Worm (Caenorhabditis elegans) whole organism, early embryonic: ENCODE data around the gene H38K22.9.

Source experiments
- B0310.2 ChIP-seq: sonication (generic microtip); optimal IDR thresholded peaks from 2 replicates; lab custom pipeline; 2016; ENCODE audit warnings: mild to moderate bottlenecking, missing genetic modification characterization, missing compliant biosample characterization
- F13C5.2 ChIP-seq: sonication (generic microtip); optimal IDR thresholded peaks from 2 replicates; lab custom pipeline; 2017; ENCODE audit warnings: mild to moderate bottlenecking, missing genetic modification characterization, inconsistent platforms, missing compliant biosample characterization
- aly-1 ChIP-seq: sonication (generic microtip); optimal IDR thresholded peaks from 2 replicates; lab custom pipeline; 2016; ENCODE audit warnings: missing genetic modification characterization, missing compliant biosample characterization
- ama-1 ChIP-seq: fragments of 150-350 bp; optimal IDR thresholded peaks from 2 replicates; lab custom pipeline; 2014
- ceh-13 ChIP-seq: fragments of 200-800 bp; sonication (Bioruptor generic); optimal IDR thresholded peaks from 2 replicates; lab custom pipeline; 2018; ENCODE audit warnings: mild to moderate bottlenecking, missing genetic modification characterization, missing compliant biosample characterization
- ceh-36 ChIP-seq: sonication (generic microtip); optimal IDR thresholded peaks from 2 replicates; lab custom pipeline; 2016; ENCODE audit warnings: missing genetic modification characterization, inconsistent platforms, missing compliant biosample characterization
- ets-7 ChIP-seq: sonication (generic microtip); optimal IDR thresholded peaks from 2 replicates; lab custom pipeline; 2016; ENCODE audit warnings: missing genotype, missing genetic modification characterization, missing compliant biosample characterization
- flt-1 ChIP-seq: fragments of 200-800 bp; sonication (Bioruptor generic); IDR thresholded peaks from 2 replicates; pipeline ENCODE4 v1.3.6; 2022; ENCODE audit warnings: missing genetic modification characterization, missing compliant biosample characterization
- hmbx-1 ChIP-seq: sonication (generic microtip); optimal IDR thresholded peaks from 2 replicates; lab custom pipeline; 2016; ENCODE audit warnings: mild to moderate bottlenecking, missing genetic modification characterization, missing compliant biosample characterization
- hmg-4 ChIP-seq: fragments of 200-800 bp; sonication (Bioruptor generic); optimal IDR thresholded peaks from 2 replicates; lab custom pipeline; 2018; ENCODE audit warnings: mild to moderate bottlenecking, missing genetic modification characterization, missing compliant biosample characterization
- hnd-1 ChIP-seq: sonication (generic microtip); optimal IDR thresholded peaks from 2 replicates; lab custom pipeline; 2016; ENCODE audit warnings: missing genetic modification characterization, missing compliant biosample characterization
- pes-1 ChIP-seq: fragments of 200-800 bp; sonication (Bioruptor generic); IDR thresholded peaks from 2 replicates; pipeline ENCODE4 v1.3.6; 2022; ENCODE audit warnings: missing genetic modification reagents, missing genetic modification characterization, missing compliant biosample characterization
- scrt-1 ChIP-seq: fragments of 200-800 bp; sonication (Bioruptor generic); IDR thresholded peaks from 2 replicates; pipeline ENCODE4 v1.3.6; 2022; ENCODE audit warnings: missing genetic modification characterization, missing compliant biosample characterization
- sea-1 ChIP-seq: fragments of 200-800 bp; sonication (Bioruptor generic); conservative IDR thresholded peaks from 2 replicates; pipeline ENCODE4 v1.3.6; 2022; ENCODE audit warnings: missing genetic modification characterization, missing compliant biosample characterization
- tbx-11 ChIP-seq: fragments of 200-800 bp; sonication (Bioruptor generic); IDR thresholded peaks from 2 replicates; pipeline ENCODE4 v1.3.6; 2022; ENCODE audit warnings: missing genetic modification characterization, missing compliant biosample characterization
- tbx-37 ChIP-seq: fragments of 200-800 bp; sonication (Bioruptor generic); conservative IDR thresholded peaks from 2 replicates; pipeline ENCODE4 v1.3.6; 2022; ENCODE audit warnings: missing genetic modification reagents, missing genetic modification characterization, missing compliant biosample characterization
- tra-4 ChIP-seq: sonication (generic microtip); optimal IDR thresholded peaks from 2 replicates; lab custom pipeline; 2017; ENCODE audit warnings: missing genetic modification characterization, missing compliant biosample characterization

The H38K22.9 gene

ce11 chrIII:4300989-4301498 is 22.9 kb upstream of the H38K22.9 start, which contains the start of gene R10E4.11:
TSS of gene R10E4.11 (minus strand) at chrIII:4301039.
- TF ChIP-seq pes-1 (GFP tag; lab: Robert Waterston, UW) (no peak), B0310.2 (tag; lab: Kevin White, UChicago) (no peak), hnd-1 (tag; lab: Kevin White, UChicago) (no peak), tbx-11 (GFP tag; lab: Robert Waterston, UW) (no peak), ceh-13 (GFP tag; lab: Kevin White, UChicago) (no peak), flt-1 (no peak), tra-4 (no peak), scrt-1 (GFP tag; lab: Robert Waterston, UW) (no peak), ceh-36 (tag; lab: Kevin White, UChicago) (no peak), hmg-4 (GFP tag; lab: Kevin White, UChicago) (no peak), tbx-37 (no peak), ets-7 (no peak)

DNA sequence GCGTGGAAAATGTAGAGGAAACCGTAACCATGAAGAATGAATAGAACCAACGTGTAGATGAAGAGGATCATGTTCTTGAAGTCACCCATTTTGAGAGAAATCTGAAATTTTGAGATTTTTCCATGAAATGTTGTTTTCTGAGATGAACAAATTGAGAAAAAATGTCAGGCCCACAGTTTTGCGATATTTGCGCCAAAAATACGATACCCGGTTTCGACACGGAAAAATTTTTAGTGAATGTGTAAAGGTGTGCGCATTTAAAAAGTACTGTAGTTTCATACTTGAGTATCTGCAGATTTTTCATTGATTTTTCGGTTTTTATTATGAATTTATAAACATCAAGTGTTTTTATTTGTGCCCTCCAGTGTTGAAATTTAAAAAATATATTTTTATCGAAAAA is 21.7 kb upstream of the H38K22.9 start, which contains the start of gene R10E4.9:
Gene R10E4.9 (minus strand): TSS at position 101 of the 400 bp plus-strand sequence.
- TF ChIP-seq tra-4 (no peak), sea-1 (GFP tag; lab: Robert Waterston, UW) (no peak), F13C5.2 (tag; lab: Kevin White, UChicago) (no peak), ceh-13 (GFP tag; lab: Kevin White, UChicago) (no peak), B0310.2 (tag; lab: Kevin White, UChicago) (no peak), hmbx-1 (no peak), tbx-11 (GFP tag; lab: Robert Waterston, UW) (no peak), aly-1 (tag; lab: Kevin White, UChicago) (no peak), flt-1 (no peak), hnd-1 (tag; lab: Kevin White, UChicago) (no peak), pes-1 (GFP tag; lab: Robert Waterston, UW) (no peak), ets-7 (no peak), hmg-4 (GFP tag; lab: Kevin White, UChicago) (no peak), scrt-1 (GFP tag; lab: Robert Waterston, UW) (no peak), tbx-37 (no peak)

DNA sequence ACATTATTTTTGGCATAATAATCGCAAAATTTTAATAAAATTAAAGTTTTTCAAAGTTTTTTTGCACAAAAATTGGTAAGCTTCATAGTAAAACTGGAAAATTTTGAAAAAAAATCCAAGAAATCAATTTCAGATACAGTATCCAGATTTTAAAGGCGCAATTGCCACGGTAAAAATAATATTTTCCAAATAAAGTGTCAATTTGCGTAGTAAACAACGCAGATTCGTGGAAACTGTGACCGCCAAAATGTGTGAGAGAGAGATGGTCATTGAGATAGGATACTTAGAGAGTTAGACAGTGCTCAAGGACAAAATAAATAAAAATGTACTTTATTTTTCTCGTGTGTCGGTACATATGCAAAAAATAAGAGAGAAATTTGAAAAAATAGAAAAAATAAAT is 21.2 kb upstream of the H38K22.9 start:
- no peak for TF ChIP-seq aly-1 (tag; lab: Kevin White, UChicago)
- no peak for TF ChIP-seq ceh-13 (GFP tag; lab: Kevin White, UChicago)
- no peak for TF ChIP-seq ceh-36 (tag; lab: Kevin White, UChicago)
- no peak for TF ChIP-seq sea-1 (GFP tag; lab: Robert Waterston, UW)
- no peak for TF ChIP-seq scrt-1 (GFP tag; lab: Robert Waterston, UW)
- TF ChIP-seq hmg-4 (GFP tag; lab: Kevin White, UChicago): no peak
- TF ChIP-seq tbx-37: no peak
- no peak for TF ChIP-seq ets-7
- TF ChIP-seq tbx-11 (GFP tag; lab: Robert Waterston, UW): no peak
- no peak for TF ChIP-seq tra-4
- TF ChIP-seq pes-1 (GFP tag; lab: Robert Waterston, UW): no peak
- TF ChIP-seq flt-1: no peak
- TF ChIP-seq B0310.2 (tag; lab: Kevin White, UChicago): no peak
- TF ChIP-seq hnd-1 (tag; lab: Kevin White, UChicago): no peak
- no peak for TF ChIP-seq hmbx-1
- TF ChIP-seq ama-1 (lab: Kevin White, UChicago): no peak
- TF ChIP-seq F13C5.2 (tag; lab: Kevin White, UChicago): no peak

DNA sequence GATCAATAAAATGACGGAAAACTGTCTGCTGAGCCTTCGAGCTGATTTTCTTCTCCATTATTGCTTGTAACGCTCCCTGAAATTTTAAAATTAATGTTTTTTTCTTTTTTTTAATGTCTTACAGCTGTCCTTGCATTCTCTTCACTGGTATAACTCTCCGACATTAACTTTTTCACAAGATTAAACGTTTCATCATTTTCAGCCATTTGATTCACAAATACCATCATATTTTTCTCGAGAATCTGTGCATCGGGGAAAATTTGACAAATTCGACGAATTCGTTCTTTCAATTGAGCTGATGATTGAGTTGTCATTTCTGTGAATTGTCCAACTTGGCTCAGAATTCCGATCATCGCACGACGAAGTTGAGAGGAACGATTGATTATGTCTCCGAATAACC is 14.7 kb upstream of the H38K22.9 start:
- TF ChIP-seq flt-1: no peak
- TF ChIP-seq tbx-37: no peak
- TF ChIP-seq pes-1 (GFP tag; lab: Robert Waterston, UW): no peak
- TF ChIP-seq hmg-4 (GFP tag; lab: Kevin White, UChicago): no peak

DNA sequence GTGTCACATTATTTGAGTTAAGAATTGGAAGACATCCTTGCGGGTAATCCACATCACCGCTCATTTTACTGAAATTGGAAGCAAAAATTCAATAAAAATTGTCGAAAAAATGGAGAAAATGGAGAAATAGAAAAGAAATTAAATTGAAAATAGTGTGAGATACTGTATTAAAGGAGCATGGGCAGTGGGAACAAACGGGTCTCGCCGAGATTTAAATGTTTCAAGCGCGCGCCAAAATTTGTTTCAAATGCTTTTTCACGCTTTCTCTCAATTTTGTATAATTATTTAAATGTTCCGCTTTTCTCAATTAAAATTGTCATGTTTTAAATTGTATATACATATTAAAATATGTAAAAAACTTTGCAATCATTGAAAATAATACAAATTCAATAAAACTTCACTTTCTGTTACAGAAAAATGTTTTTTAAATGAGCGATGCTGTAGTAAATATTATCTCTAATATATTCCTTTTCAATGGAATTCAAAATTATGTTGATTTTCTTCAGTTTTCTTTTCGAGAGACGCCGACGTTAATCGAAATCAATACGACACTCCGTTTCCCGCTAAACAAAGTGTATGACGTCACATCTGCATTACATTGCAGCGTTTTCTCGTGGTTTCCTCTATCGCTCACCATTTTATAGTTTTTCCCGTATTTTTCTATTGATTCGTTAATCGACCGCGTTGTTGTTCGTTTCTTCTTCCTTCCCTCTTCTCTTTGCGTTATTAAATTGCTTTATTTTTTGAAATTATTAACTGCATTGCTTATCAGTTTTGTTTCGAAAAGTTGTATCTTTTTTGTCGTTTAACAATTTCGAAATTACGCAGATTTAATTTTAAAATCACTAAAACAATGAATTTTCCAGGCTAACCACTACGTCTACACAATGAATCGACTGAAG is 10.6 kb upstream of the H38K22.9 start, which contains the start of the genes evl-14 and dcn-1:
Gene evl-14 (minus strand): TSS at position 68 of the 902 bp plus-strand sequence.
Gene dcn-1 (plus strand): TSS at position 852 of the 902 bp plus-strand sequence.
- TF ChIP-seq flt-1 (no peak), tbx-37 (no peak), tbx-11 (GFP tag; lab: Robert Waterston, UW) (no peak), hnd-1 (tag; lab: Kevin White, UChicago) (no peak), aly-1 (tag; lab: Kevin White, UChicago) (no peak), ceh-13 (GFP tag; lab: Kevin White, UChicago) (no peak), sea-1 (GFP tag; lab: Robert Waterston, UW) (no peak), scrt-1 (GFP tag; lab: Robert Waterston, UW) (no peak), pes-1 (GFP tag; lab: Robert Waterston, UW) (no peak), B0310.2 (tag; lab: Kevin White, UChicago) (no peak), hmbx-1 (no peak), ama-1 (lab: Kevin White, UChicago) (no peak), ceh-36 (tag; lab: Kevin White, UChicago) (no peak)

ce11 chrIII:4314502-4314901 is 9.5 kb upstream of the H38K22.9 start:
- TF ChIP-seq pes-1 (GFP tag; lab: Robert Waterston, UW) (no peak), sea-1 (GFP tag; lab: Robert Waterston, UW) (no peak), ama-1 (lab: Kevin White, UChicago) (no peak), tra-4 (no peak), F13C5.2 (tag; lab: Kevin White, UChicago) (no peak), hmbx-1 (no peak), hmg-4 (GFP tag; lab: Kevin White, UChicago) (no peak), hnd-1 (tag; lab: Kevin White, UChicago) (no peak)
